Fruit fly (Drosophila melanogaster): ENCODE data around the gene CG6040.

CG6040 gene

DNA sequence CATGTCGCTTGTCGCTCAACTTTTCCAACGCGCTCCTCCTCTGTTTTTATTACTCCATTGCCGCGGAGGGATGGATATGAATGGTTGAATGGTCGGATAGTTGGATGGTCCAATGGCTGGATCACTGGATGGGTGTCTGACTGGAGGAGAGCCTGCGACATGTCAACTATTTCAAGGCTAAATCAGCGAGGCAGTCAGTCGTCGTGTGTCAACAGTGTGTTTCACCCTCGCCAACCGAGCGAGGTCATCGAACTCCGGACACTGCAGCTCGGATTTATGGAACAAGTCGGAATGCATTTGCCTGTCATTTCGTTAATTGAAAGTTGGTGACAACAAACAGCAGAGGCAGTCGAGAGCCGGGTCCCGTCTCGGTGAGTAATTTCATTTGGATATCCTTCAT, 24.8 kb upstream of the CG6040 start:
- TF ChIP-seq fkh (GFP tag; optimal IDR thresholded peaks at IDR 0.05) (no peak), svp (GFP tag) (no peak), spab (GFP tag; optimal IDR thresholded peaks at IDR 0.05) (no peak), salr (GFP tag; optimal IDR thresholded peaks at IDR 0.05) (no peak), Sox15 (GFP tag; optimal IDR thresholded peaks at IDR 0.05) (no peak), dac (GFP tag; optimal IDR thresholded peaks at IDR 0.05) (no peak), CG6276 (GFP tag; optimal IDR thresholded peaks at IDR 0.05) (no peak)

- TF ChIP-seq Eip78C (GFP tag) (peak; percentile 99), Lpt (GFP tag; optimal IDR thresholded peaks at IDR 0.05) (peak; percentile 84), CG11902 (GFP tag; optimal IDR thresholded peaks at IDR 0.05) (peak; percentile 69), CG8319 (GFP tag; optimal IDR thresholded peaks at IDR 0.05) (peak; percentile 62), CG3032 (tag; optimal IDR thresholded peaks at IDR 0.05) (peak; percentile 92), ss (GFP tag; optimal IDR thresholded peaks at IDR 0.05) (peak; percentile 92 to 95), esn (GFP tag; optimal IDR thresholded peaks at IDR 0.05) (peak; percentile 80), net (GFP tag; optimal IDR thresholded peaks at IDR 0.05) (peak; percentile 89), eg (GFP tag; IDR thresholded peaks at IDR 0.05) (peak; percentile 91), Blimp-1 (GFP tag; optimal IDR thresholded peaks at IDR 0.05) (peak; percentile 27), Ets21C (GFP tag; optimal IDR thresholded peaks at IDR 0.05) (peak; percentile 59), Sox15 (GFP tag; optimal IDR thresholded peaks at IDR 0.05) (peak; percentile 67), Met (GFP tag; optimal IDR thresholded peaks at IDR 0.05) (peak; percentile 79), CG7368 (GFP tag; optimal IDR thresholded peaks at IDR 0.05) (peak; percentile 74), CG11762 (GFP tag; optimal IDR thresholded peaks at IDR 0.05; ENCODE audit: insufficient read depth) (peak; percentile 85), CG10669 (GFP tag; optimal IDR thresholded peaks at IDR 0.05) (peak; percentile 92), cyc (GFP tag; optimal IDR thresholded peaks at IDR 0.05) (peak; percentile 65), fd59A (GFP tag; optimal IDR thresholded peaks at IDR 0.05) (peak; percentile 87), CG6276 (GFP tag; optimal IDR thresholded peaks at IDR 0.05) (peak; percentile 89), pdm3 (GFP tag; optimal IDR thresholded peaks at IDR 0.05) (peak; percentile 89), Smox (GFP tag; optimal IDR thresholded peaks at IDR 0.05) (peak; percentile 77), Hr38 (GFP tag; optimal IDR thresholded peaks at IDR 0.05) (no peak), CG6854 (GFP tag; optimal IDR thresholded peaks at IDR 0.05) (peak; percentile 39), achi (GFP tag; optimal IDR thresholded peaks at IDR 0.05) (peak; percentile 90), svp (GFP tag) (peak; percentile 89), dac (GFP tag; optimal IDR thresholded peaks at IDR 0.05) (peak; percentile 73), Eip93F (GFP tag; optimal IDR thresholded peaks at IDR 0.05) (no peak), Eip75B (GFP tag; optimal IDR thresholded peaks at IDR 0.05) (peak; percentile 91), CG31627 (GFP tag; optimal IDR thresholded peaks at IDR 0.05) (peak; percentile 60), CG3919 (GFP tag; optimal IDR thresholded peaks at IDR 0.05) (peak; percentile 89), CG10631 (GFP tag; optimal IDR thresholded peaks at IDR 0.05) (peak; percentile 87), CG8632 (GFP tag; optimal IDR thresholded peaks at IDR 0.05) (peak; percentile 86), fkh (GFP tag; optimal IDR thresholded peaks at IDR 0.05) (no peak), salr (GFP tag; optimal IDR thresholded peaks at IDR 0.05) (peak; percentile 69 to 84), topi (GFP tag; optimal IDR thresholded peaks at IDR 0.05) (peak; percentile 79), lz (GFP tag; optimal IDR thresholded peaks at IDR 0.05) (peak; percentile 78), CG1621 (tag; optimal IDR thresholded peaks at IDR 0.05) (peak; percentile 88), CG34406 (GFP tag; optimal IDR thresholded peaks at IDR 0.05) (peak; percentile 84), Hr4 (GFP tag; optimal IDR thresholded peaks at IDR 0.05) (peak; percentile 90), Hr39 (GFP tag; optimal IDR thresholded peaks at IDR 0.05) (peak; percentile 64), CG4318 (GFP tag; optimal IDR thresholded peaks at IDR 0.05) (peak; percentile 84), spab (GFP tag; optimal IDR thresholded peaks at IDR 0.05) (peak; percentile 92), fd85E (GFP tag; optimal IDR thresholded peaks at IDR 0.05) (peak; percentile 23), Ets96B (tag; optimal IDR thresholded peaks at IDR 0.05) (peak; percentile 91), CG16779 (tag; optimal IDR thresholded peaks at IDR 0.05) (peak; percentile 85), CG6163 (GFP tag; IDR thresholded peaks at IDR 0.05) (peak; percentile 91), CG11294 (GFP tag; IDR thresholded peaks at IDR 0.05) (peak; percentile 89), Gug (GFP tag; IDR thresholded peaks at IDR 0.05) (peak; percentile 86), CG9139 (GFP tag; optimal IDR thresholded peaks at IDR 0.05) (peak; percentile 88)
Observed at dm6 chr3R:19073002-19073401, 23.8 kb upstream of the CG6040 start.

Measured in whole organism, prepupa.